Fruit fly (Drosophila melanogaster): ENCODE results near the gene CCT6.

The CCT6 gene

DNA sequence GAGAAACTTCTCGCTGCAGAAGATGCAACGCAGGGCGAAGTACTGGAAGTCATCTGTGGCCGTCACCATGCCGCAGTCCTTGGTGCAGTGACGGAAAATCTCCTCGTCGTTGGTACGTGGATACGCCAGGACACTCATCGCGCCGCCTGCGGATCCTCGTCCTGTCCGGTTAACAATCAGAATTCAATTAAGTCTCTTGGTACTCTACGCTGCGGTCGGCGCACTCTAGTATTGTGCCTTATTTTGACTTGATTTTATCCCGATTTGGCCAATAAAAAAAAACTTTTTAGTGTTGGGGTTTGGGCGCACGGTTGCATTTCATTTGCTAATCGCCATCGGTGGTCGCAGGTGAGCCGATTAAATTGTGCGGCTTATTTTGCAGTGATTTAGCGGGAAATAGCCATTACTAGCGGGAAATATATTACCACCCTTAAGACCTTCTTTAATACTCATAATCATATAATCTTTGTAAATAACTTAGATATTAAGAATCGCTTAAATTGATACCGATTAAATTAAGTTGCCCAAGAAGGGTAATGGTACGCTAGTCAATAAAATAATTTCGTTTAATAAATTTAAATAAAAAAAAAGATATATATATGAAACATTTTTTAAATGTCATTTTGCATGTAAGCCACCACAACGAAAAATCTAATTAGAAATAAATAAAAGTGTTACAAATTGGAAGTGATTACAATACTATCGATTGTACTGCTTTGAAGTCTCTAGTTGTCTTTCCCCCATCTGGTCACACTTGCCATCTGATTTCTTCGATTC lies at the start of gene CCT6, which contains the start of gene CG8944 (continued):
- TF ChIP-seq CG7963 (GFP tag; IDR thresholded peaks at IDR 0.05; ENCODE audit: partially characterized antibody) (peak; percentile 17; the same call in 1 of the 3 replicates), Drgx (GFP tag; IDR thresholded peaks at IDR 0.05) (no peak), CG14667 (GFP tag; IDR thresholded peaks at IDR 0.05) (no peak), vvl (GFP tag; IDR thresholded peaks at IDR 0.05) (no peak), CG12391 (tag; optimal IDR thresholded peaks at IDR 0.05) (peak; percentile 59), fu2 (GFP tag; optimal IDR thresholded peaks at IDR 0.05) (no peak), mirr (GFP tag; optimal IDR thresholded peaks at IDR 0.05) (no peak), CG42726 (GFP tag; IDR thresholded peaks at IDR 0.05; ENCODE audit: partially characterized antibody) (no peak), run (tag; optimal IDR thresholded peaks at IDR 0.05) (no peak), CG5180 (GFP tag; optimal IDR thresholded peaks at IDR 0.05) (no peak), CG13424 (tag; optimal IDR thresholded peaks at IDR 0.05) (peak; percentile 29), grn (GFP tag; optimal IDR thresholded peaks at IDR 0.05) (no peak), CG6791 (GFP tag; IDR thresholded peaks at IDR 0.05; ENCODE audit: partially characterized antibody) (peak; percentile 58; the same call in 1 of the 3 replicates), gcm2 (GFP tag; optimal IDR thresholded peaks at IDR 0.05) (no peak), CG8388 (GFP tag; optimal IDR thresholded peaks at IDR 0.05) (no peak), ase (GFP tag; IDR thresholded peaks at IDR 0.05) (no peak), CG11093 (GFP tag; IDR thresholded peaks at IDR 0.05) (no peak), NK7.1 (GFP tag; optimal IDR thresholded peaks at IDR 0.05) (no peak), HLHmδ (GFP tag; optimal IDR thresholded peaks at IDR 0.05) (no peak), inv (GFP tag; IDR thresholded peaks at IDR 0.05; ENCODE audit: partially characterized antibody) (0 out of 2 replicates have a peak, but pooled peaks have one; percentile 33), CG30020 (tag; optimal IDR thresholded peaks at IDR 0.05) (peak; percentile 4), CG4328 (GFP tag; optimal IDR thresholded peaks at IDR 0.05) (peak; percentile 22), nmo (GFP tag; optimal IDR thresholded peaks at IDR 0.05) (peak; percentile 29), CG18619 (GFP tag; optimal IDR thresholded peaks at IDR 0.05) (no peak), ash1 (GFP tag; optimal IDR thresholded peaks at IDR 0.05) (no peak), unc-4 (GFP tag; IDR thresholded peaks at IDR 0.05; ENCODE audit: partially characterized antibody) (peak; percentile 18; the same call in 1 of the 2 replicates), Nf-YA (GFP tag; IDR thresholded peaks at IDR 0.05) (no peak), hth (optimal IDR thresholded peaks at IDR 0.05) (no peak), Mes4 (GFP tag; optimal IDR thresholded peaks at IDR 0.05) (no peak), Sry-β (GFP tag; optimal IDR thresholded peaks at IDR 0.05) (peak; percentile 83), sisA (GFP tag; IDR thresholded peaks at IDR 0.05) (no peak), CG1603 (tag; optimal IDR thresholded peaks at IDR 0.05) (peak; percentile 20), Dip2 (GFP tag; IDR thresholded peaks at IDR 0.05) (no peak), cas (GFP tag; IDR thresholded peaks at IDR 0.05) (no peak), gsb-n (tag; optimal IDR thresholded peaks at IDR 0.05) (no peak), row (GFP tag; IDR thresholded peaks at IDR 0.05) (peak; percentile 77), H2.0 (GFP tag; IDR thresholded peaks at IDR 0.05) (no peak), pros (GFP tag; optimal IDR thresholded peaks at IDR 0.05) (no peak), CG2120 (GFP tag; optimal IDR thresholded peaks at IDR 0.05) (peak; percentile 53), Dad (GFP tag; optimal IDR thresholded peaks at IDR 0.05) (no peak), CG14441 (GFP tag; IDR thresholded peaks at IDR 0.05) (no peak), CG3847 (GFP tag; IDR thresholded peaks at IDR 0.05) (0 out of 2 replicates have a peak, but pooled peaks have one; percentile 4), CG17359 (tag; optimal IDR thresholded peaks at IDR 0.05) (no peak), CG2875 (GFP tag; optimal IDR thresholded peaks at IDR 0.05) (no peak), Adf1 (GFP tag; IDR thresholded peaks at IDR 0.05) (no peak), bsh (GFP tag; optimal IDR thresholded peaks at IDR 0.05) (no peak), Sin3A (optimal IDR thresholded peaks at IDR 0.05) (no peak), slp2 (GFP tag; optimal IDR thresholded peaks at IDR 0.05) (no peak), CG31365 (tag; optimal IDR thresholded peaks at IDR 0.05) (no peak), Asciz (GFP tag; optimal IDR thresholded peaks at IDR 0.05) (no peak)

Data from whole organism, embryonic.